Worm (Caenorhabditis elegans): ENCODE results near the gene unc-42.

unc-42 gene

ce11 chrV:9813527-9813926 is 44.3 kb upstream of the unc-42 start, which contains the start of gene sru-30:
sru-30 (plus strand) TSS chrV:9813827.
- no peak for TF ChIP-seq tbx-2 (tag; optimal IDR thresholded peaks at IDR 0.05)
- TF ChIP-seq pag-3 (tag; optimal IDR thresholded peaks at IDR 0.05; ENCODE audit: borderline replicate concordance, insufficient read depth), result no peak
- TF ChIP-seq nhr-20 (tag; optimal IDR thresholded peaks at IDR 0.05), result no peak
- TF ChIP-seq snu-23 (GFP tag; optimal IDR thresholded peaks at IDR 0.05), result no peak
- TF ChIP-seq sup-37 (GFP tag; optimal IDR thresholded peaks at IDR 0.05), result no peak
- no peak for TF ChIP-seq pax-3 (tag; optimal IDR thresholded peaks at IDR 0.05)
- no peak for TF ChIP-seq hlh-17 (GFP tag; optimal IDR thresholded peaks at IDR 0.05; ENCODE audit: borderline replicate concordance)
- TF ChIP-seq zip-4 (GFP tag; optimal IDR thresholded peaks at IDR 0.05), result no peak
- no peak for TF ChIP-seq nhr-84 (tag; optimal IDR thresholded peaks at IDR 0.05)
- TF ChIP-seq ceh-8 (GFP tag; optimal IDR thresholded peaks at IDR 0.05), result no peak
- no peak for TF ChIP-seq snpc-4 (tag; optimal IDR thresholded peaks at IDR 0.05)

ce11 chrV:9812216-9812615 is 43.0 kb upstream of the unc-42 start:
- TF ChIP-seq C16A3.4 (tag; optimal IDR thresholded peaks at IDR 0.05) (no peak), mef-2 (tag; optimal IDR thresholded peaks at IDR 0.05) (no peak), Y116A8C.19 (tag; optimal IDR thresholded peaks at IDR 0.05; ENCODE audit: borderline replicate concordance) (no peak), lsy-2 (tag; optimal IDR thresholded peaks at IDR 0.05) (no peak), lin-15B (tag; optimal IDR thresholded peaks at IDR 0.05) (no peak), nhr-47 (tag; optimal IDR thresholded peaks at IDR 0.05) (no peak), lin-13 (GFP tag; optimal IDR thresholded peaks at IDR 0.05) (no peak), hlh-17 (GFP tag; optimal IDR thresholded peaks at IDR 0.05; ENCODE audit: borderline replicate concordance) (no peak), mdl-1 (tag; optimal IDR thresholded peaks at IDR 0.05) (no peak), irx-1 (tag; optimal IDR thresholded peaks at IDR 0.05) (no peak), ztf-4 (tag; optimal IDR thresholded peaks at IDR 0.05) (no peak), nhr-28 (tag; optimal IDR thresholded peaks at IDR 0.05) (no peak), mep-1 (tag; optimal IDR thresholded peaks at IDR 0.05) (no peak), nhr-20 (tag; optimal IDR thresholded peaks at IDR 0.05) (no peak), ceh-88 (GFP tag; IDR thresholded peaks at IDR 0.05) (no peak), nhr-84 (tag; optimal IDR thresholded peaks at IDR 0.05) (no peak)

- peak; percentile 4 for TF ChIP-seq hlh-4 (tag; optimal IDR thresholded peaks at IDR 0.05)
- no peak for TF ChIP-seq unc-130 (tag; optimal IDR thresholded peaks at IDR 0.05)
- TF ChIP-seq aha-1 (tag; optimal IDR thresholded peaks at IDR 0.05), result no peak
- TF ChIP-seq hlh-17 (GFP tag; optimal IDR thresholded peaks at IDR 0.05; ENCODE audit: borderline replicate concordance), result no peak
Measured at ce11 chrV:9811154-9811553, 42.0 kb upstream of the unc-42 start, which contains the start of gene sru-29. sru-29 (plus strand) TSS chrV:9811454.

- TF ChIP-seq dsc-1 (tag; optimal IDR thresholded peaks at IDR 0.05), result no peak
- TF ChIP-seq ces-1 (GFP tag; optimal IDR thresholded peaks at IDR 0.05), result no peak
- no peak for TF ChIP-seq pax-3 (tag; optimal IDR thresholded peaks at IDR 0.05)
- no peak for TF ChIP-seq ceh-8 (GFP tag; optimal IDR thresholded peaks at IDR 0.05)
Measured at ce11 chrV:9805161-9805560, 36.0 kb upstream of the unc-42 start, which contains the start of gene sru-37. sru-37 (plus strand) TSS chrV:9805461.

ce11 chrV:9803176-9803575 is 34.0 kb upstream of the unc-42 start, which contains the start of gene sru-39:
sru-39 (plus strand) TSS chrV:9803476.
- no peak for TF ChIP-seq sup-37 (GFP tag; optimal IDR thresholded peaks at IDR 0.05)
- no peak for TF ChIP-seq efl-1 (optimal IDR thresholded peaks at IDR 0.05)
- peak in 1 of 2 experiments; percentile 72 for TF ChIP-seq efl-1 (GFP tag; optimal IDR thresholded peaks at IDR 0.05 in 1 of 2)

ce11 chrV:9801965-9802364 is 32.8 kb upstream of the unc-42 start, which contains the start of gene F46B6.10:
F46B6.10 (minus strand) TSS chrV:9802065.
- TF ChIP-seq zip-4 (GFP tag; optimal IDR thresholded peaks at IDR 0.05) (no peak), lin-39 (tag; optimal IDR thresholded peaks at IDR 0.05) (no peak), nhr-28 (tag; optimal IDR thresholded peaks at IDR 0.05) (no peak), unc-30 (tag; optimal IDR thresholded peaks at IDR 0.05) (no peak), nhr-77 (tag; optimal IDR thresholded peaks at IDR 0.05) (no peak), mep-1 (tag; optimal IDR thresholded peaks at IDR 0.05) (no peak), C34B4.2 (tag; optimal IDR thresholded peaks at IDR 0.05) (no peak), grh-1 (GFP tag; IDR thresholded peaks at IDR 0.05) (no peak), ets-5 (GFP tag; IDR thresholded peaks at IDR 0.05) (no peak), unc-98 (GFP tag; IDR thresholded peaks at IDR 0.05) (no peak), egl-27 (tag; optimal IDR thresholded peaks at IDR 0.05) (no peak), efl-1 (optimal IDR thresholded peaks at IDR 0.05) (no peak), efl-1 (GFP tag; optimal IDR thresholded peaks at IDR 0.05 in 1 of 2) (no peak), xbp-1 (tag; optimal IDR thresholded peaks at IDR 0.05) (no peak), unc-86 (tag; optimal IDR thresholded peaks at IDR 0.05) (no peak), ces-1 (GFP tag; optimal IDR thresholded peaks at IDR 0.05) (no peak)
